Worm (Caenorhabditis elegans) whole organism, L3 larva: Measurements from ENCODE around the gene ZC190.5.

Experiments
- R02D3.7 ChIP-seq: fragments of 150-350 bp; optimal IDR thresholded peaks from 2 replicates; lab custom pipeline; 2014; ENCODE audit warnings: missing biosample characterization, missing genetic modification characterization
- ZK546.5 ChIP-seq: sonication (generic microtip); optimal IDR thresholded peaks from 2 replicates; lab custom pipeline; 2017; ENCODE audit warnings: missing biosample characterization, missing genetic modification characterization
- aly-2 ChIP-seq: fragments of 150-350 bp; optimal IDR thresholded peaks from 2 replicates; lab custom pipeline; 2014; ENCODE audit warnings: missing biosample characterization, missing genetic modification characterization
- ama-1 ChIP-seq: fragments of 150-350 bp; optimal IDR thresholded peaks from 2 replicates; lab custom pipeline; 2018
- ceh-16 ChIP-seq: sonication (generic microtip); optimal IDR thresholded peaks from 2 replicates; lab custom pipeline; 2017; ENCODE audit warnings: missing biosample characterization, missing genetic modification characterization
- ceh-82 ChIP-seq: fragments of 150-350 bp; optimal IDR thresholded peaks from 2 replicates; lab custom pipeline; 2014; ENCODE audit warnings: missing biosample characterization, missing genetic modification characterization
- ceh-9 ChIP-seq: sonication (generic microtip); optimal IDR thresholded peaks from 2 replicates; lab custom pipeline; 2018; ENCODE audit warnings: missing biosample characterization, missing genetic modification characterization
- egl-27 ChIP-seq: sonication (generic microtip); optimal IDR thresholded peaks from 4 replicates; lab custom pipeline; 2017; ENCODE audit warnings: missing biosample characterization, missing genetic modification reagents, missing genetic modification characterization
- egl-5 ChIP-seq: fragments of 150-350 bp; optimal IDR thresholded peaks from 2 replicates; lab custom pipeline; 2017; ENCODE audit warnings: missing biosample characterization, missing genetic modification reagents, missing genetic modification characterization, inconsistent platforms
- elt-1 ChIP-seq: fragments of 150-350 bp; optimal IDR thresholded peaks from 2 replicates; lab custom pipeline; 2014; ENCODE audit warnings: missing biosample characterization, missing genetic modification characterization
- elt-2 ChIP-seq: sonication (generic microtip); optimal IDR thresholded peaks from 2 replicates; lab custom pipeline; 2016; ENCODE audit warnings: missing genetic modification reagents, mild to moderate bottlenecking, missing genetic modification characterization, missing compliant biosample characterization
- eor-1 ChIP-seq, 2 experiments: fragments of 150-350 bp; optimal IDR thresholded peaks; 2 replicates each; lab custom pipeline; 2014 to 2018; ENCODE audit warnings: missing biosample characterization in 2 of 2, missing genetic modification characterization in 2 of 2
- fkh-10 ChIP-seq: sonication (generic microtip); optimal IDR thresholded peaks from 2 replicates; lab custom pipeline; 2017; ENCODE audit warnings: missing biosample characterization, missing genetic modification reagents, missing genetic modification characterization
- fkh-2 ChIP-seq: fragments of 150-350 bp; optimal IDR thresholded peaks from 2 replicates; lab custom pipeline; 2014; ENCODE audit warnings: missing biosample characterization, missing genetic modification reagents, missing genetic modification characterization
- hmg-11 ChIP-seq: sonication (generic microtip); optimal IDR thresholded peaks from 2 replicates; lab custom pipeline; 2016; ENCODE audit warnings: missing genetic modification characterization, missing compliant biosample characterization
- jun-1 ChIP-seq: fragments of 150-350 bp; optimal IDR thresholded peaks from 2 replicates; lab custom pipeline; 2014; ENCODE audit warnings: missing biosample characterization, missing genetic modification reagents, missing genetic modification characterization
- lin-39 ChIP-seq: fragments of 150-350 bp; optimal IDR thresholded peaks from 2 replicates; lab custom pipeline; 2018; ENCODE audit warnings: missing biosample characterization, missing genetic modification reagents, missing genetic modification characterization
- mdl-1 ChIP-seq: fragments of 150-350 bp; optimal IDR thresholded peaks from 2 replicates; lab custom pipeline; 2014; ENCODE audit warnings: missing biosample characterization, missing genetic modification characterization
- mml-1 ChIP-seq: fragments of 150-350 bp; sonication (generic microtip); optimal IDR thresholded peaks from 3 replicates; lab custom pipeline; 2014; ENCODE audit warnings: missing biosample characterization, missing genetic modification characterization
- nfya-1 ChIP-seq: sonication (generic microtip); optimal IDR thresholded peaks from 2 replicates; lab custom pipeline; 2017; ENCODE audit warnings: missing genetic modification characterization, mild to moderate bottlenecking, missing compliant biosample characterization, antibody characterized with exemption, moderate library complexity; ENCODE audit not compliant: insufficient read depth
- nhr-11 ChIP-seq: fragments of 150-350 bp; optimal IDR thresholded peaks from 2 replicates; lab custom pipeline; 2014; ENCODE audit warnings: missing biosample characterization, missing genetic modification characterization
- nhr-12 ChIP-seq: fragments of 150-350 bp; optimal IDR thresholded peaks from 2 replicates; lab custom pipeline; 2014; ENCODE audit warnings: missing biosample characterization, missing genetic modification characterization
- nhr-23 ChIP-seq: fragments of 150-350 bp; optimal IDR thresholded peaks from 2 replicates; lab custom pipeline; 2014; ENCODE audit warnings: missing biosample characterization, missing genetic modification reagents, missing genetic modification characterization
- nhr-25 ChIP-seq: sonication (generic microtip); optimal IDR thresholded peaks from 2 replicates; lab custom pipeline; 2017; ENCODE audit warnings: missing biosample characterization, missing genetic modification characterization
- nhr-28 ChIP-seq: fragments of 150-350 bp; optimal IDR thresholded peaks from 2 replicates; lab custom pipeline; 2014; ENCODE audit warnings: missing biosample characterization, missing genetic modification characterization
- nhr-43 ChIP-seq: sonication (generic microtip); optimal IDR thresholded peaks from 2 replicates; lab custom pipeline; 2016; ENCODE audit warnings: mild to moderate bottlenecking, missing genetic modification characterization, missing compliant biosample characterization; ENCODE audit not compliant: poor library complexity, severe bottlenecking
- nhr-76 ChIP-seq: fragments of 150-350 bp; sonication (generic microtip); optimal IDR thresholded peaks from 5 replicates; lab custom pipeline; 2014; ENCODE audit warnings: missing biosample characterization, missing genetic modification characterization
- nhr-77 ChIP-seq: fragments of 150-350 bp; optimal IDR thresholded peaks from 2 replicates; lab custom pipeline; 2014; ENCODE audit warnings: missing biosample characterization, missing genetic modification characterization
- pha-4 ChIP-seq: fragments of 150-350 bp; optimal IDR thresholded peaks from 2 replicates; lab custom pipeline; 2014; ENCODE audit warnings: missing biosample characterization, missing genetic modification reagents, missing genetic modification characterization
- pqm-1 ChIP-seq: fragments of 150-350 bp; optimal IDR thresholded peaks from 2 replicates; lab custom pipeline; 2017; ENCODE audit warnings: missing biosample characterization, missing genetic modification characterization, inconsistent platforms
- sea-2 ChIP-seq: fragments of 150-350 bp; sonication (generic microtip); optimal IDR thresholded peaks from 4 replicates; lab custom pipeline; 2014; ENCODE audit warnings: missing biosample characterization, missing genetic modification reagents, missing genetic modification characterization
- skn-1 ChIP-seq: fragments of 150-350 bp; optimal IDR thresholded peaks from 2 replicates; lab custom pipeline; 2014; ENCODE audit warnings: missing biosample characterization, missing genetic modification characterization
- snpc-4 ChIP-seq: fragments of 150-350 bp; optimal IDR thresholded peaks from 2 replicates; lab custom pipeline; 2014; ENCODE audit warnings: missing biosample characterization, missing genetic modification characterization
- unc-62 ChIP-seq: fragments of 150-350 bp; sonication (generic microtip); optimal IDR thresholded peaks from 4 replicates; lab custom pipeline; 2014; ENCODE audit warnings: missing biosample characterization, missing genetic modification reagents, missing genetic modification characterization
- zag-1 ChIP-seq: fragments of 150-350 bp; optimal IDR thresholded peaks from 2 replicates; lab custom pipeline; 2014; ENCODE audit warnings: missing biosample characterization, missing genetic modification characterization
- ztf-4 ChIP-seq: fragments of 150-350 bp; optimal IDR thresholded peaks from 2 replicates; lab custom pipeline; 2014; ENCODE audit warnings: missing biosample characterization, missing genetic modification characterization

Gene ZC190.5

ce11 chrV:8650365-8650764, 23.0 kb downstream of the ZC190.5 start:
- TF ChIP-seq sea-2 (GFP tag; lab: Kevin White, UChicago) (no peak), fkh-10 (GFP tag; lab: Kevin White, UChicago) (no peak), ama-1 (lab: Kevin White, UChicago) (no peak), nhr-28 (tag; lab: Kevin White, UChicago) (no peak), nhr-76 (tag; lab: Kevin White, UChicago) (no peak), ceh-9 (tag; lab: Kevin White, UChicago) (no peak), nhr-11 (tag; lab: Kevin White, UChicago) (no peak), eor-1 (tag; optimal IDR thresholded peaks at IDR 0.05; lab: Kevin White, UChicago) (no peak), ztf-4 (tag; lab: Kevin White, UChicago) (no peak), aly-2 (tag; lab: Kevin White, UChicago) (no peak), nhr-43 (tag; lab: Kevin White, UChicago) (no peak), lin-39 (tag; lab: Kevin White, UChicago) (no peak), skn-1 (tag; lab: Kevin White, UChicago) (no peak), snpc-4 (tag; lab: Kevin White, UChicago) (no peak), elt-1 (no peak), hmg-11 (tag; lab: Kevin White, UChicago) (no peak), ceh-82 (tag; lab: Kevin White, UChicago) (no peak), nhr-25 (no peak)

- TF ChIP-seq fkh-2 (tag; lab: Kevin White, UChicago) (no peak), ZK546.5 (no peak), unc-62 (GFP tag; lab: Kevin White, UChicago) (no peak), nhr-77 (no peak), ceh-9 (tag; lab: Kevin White, UChicago) (no peak), elt-2 (tag; lab: Kevin White, UChicago) (peak; percentile 98), nhr-12 (tag; lab: Kevin White, UChicago) (no peak), eor-1 (tag; optimal IDR thresholded peaks at IDR 0.05; lab: Kevin White, UChicago) (no peak), ceh-82 (tag; lab: Kevin White, UChicago) (no peak), nfya-1 (tag; lab: Kevin White, UChicago) (no peak), skn-1 (tag; lab: Kevin White, UChicago) (no peak), pha-4 (peak; percentile 42), ceh-16 (tag; lab: Kevin White, UChicago) (no peak), sea-2 (GFP tag; lab: Kevin White, UChicago) (no peak), ama-1 (lab: Kevin White, UChicago) (no peak), lin-39 (tag; lab: Kevin White, UChicago) (no peak), jun-1 (tag; lab: Kevin White, UChicago) (peak; percentile 11), pqm-1 (tag; lab: Kevin White, UChicago) (peak; percentile 99), hmg-11 (tag; lab: Kevin White, UChicago) (no peak), nhr-11 (tag; lab: Kevin White, UChicago) (no peak), egl-27 (no peak)
These were observed 25.1 kb downstream of the ZC190.5 start for ce11 chrV:8648251-8648650.

- TF ChIP-seq skn-1 (tag; lab: Kevin White, UChicago) = no peak
- TF ChIP-seq nhr-23 (tag; lab: Kevin White, UChicago) = no peak
- TF ChIP-seq mml-1 = no peak
- no peak for TF ChIP-seq R02D3.7 (tag; lab: Kevin White, UChicago)
- peak; percentile 17 for TF ChIP-seq elt-2 (tag; lab: Kevin White, UChicago)
- TF ChIP-seq nhr-76 (tag; lab: Kevin White, UChicago) = no peak
- no peak for TF ChIP-seq zag-1
- TF ChIP-seq egl-27 = no peak
These were observed 30.3 kb downstream of the ZC190.5 start, which contains the start of gene asp-13 for ce11 chrV:8643093-8643492. Gene asp-13, minus strand, starts transcription at chrV:8643193.

- TF ChIP-seq snpc-4 (tag; lab: Kevin White, UChicago) = no peak
- TF ChIP-seq ceh-16 (tag; lab: Kevin White, UChicago) = no peak
- TF ChIP-seq sea-2 (GFP tag; lab: Kevin White, UChicago) = no peak
- no peak for TF ChIP-seq mdl-1
- no peak for TF ChIP-seq lin-39 (tag; lab: Kevin White, UChicago)
- no peak for TF ChIP-seq egl-5 (tag; lab: Kevin White, UChicago)
- no peak for TF ChIP-seq nhr-77
- no peak for TF ChIP-seq zag-1
- no peak for TF ChIP-seq fkh-2 (tag; lab: Kevin White, UChicago)
These were observed 32.1 kb downstream of the ZC190.5 start, which contains the start of gene F28A12.3 for ce11 chrV:8641266-8641665. Gene F28A12.3, minus strand, starts transcription at chrV:8641366.
